Fruit fly (Drosophila melanogaster) whole organism, wandering third instar larva: Measurements from ENCODE around the gene CecA2.

Experiments used
- Abd-B ChIP-seq: fragments of >200 bp; optimal IDR thresholded peaks from 2 replicates; lab custom pipeline; 2017; ENCODE audit warnings: missing biosample characterization, missing genetic modification characterization
- CG9705 ChIP-seq: fragments of 200-800 bp; sonication (Bioruptor generic); optimal IDR thresholded peaks from 2 replicates; lab custom pipeline; 2018; ENCODE audit warnings: missing biosample characterization, mild to moderate bottlenecking, missing genetic modification characterization
- Dfd ChIP-seq: fragments of >200 bp; optimal IDR thresholded peaks from 2 replicates; lab custom pipeline; 2017; ENCODE audit warnings: missing biosample characterization, missing genetic modification characterization
- Dif ChIP-seq: fragments of 200-275, 200-300 bp; sonication (Bioruptor generic); optimal IDR thresholded peaks from 2 replicates; lab custom pipeline; 2018; ENCODE audit warnings: missing biosample characterization, missing genetic modification characterization; ENCODE audit not compliant: partially characterized antibody
- GATAd ChIP-seq: sonication (Bioruptor generic); optimal IDR thresholded peaks from 2 replicates; lab custom pipeline; 2016; ENCODE audit warnings: missing biosample characterization, missing genetic modification characterization
- HLH106 ChIP-seq: fragments of 200-800 bp; optimal IDR thresholded peaks from 3 replicates; lab custom pipeline; 2019; ENCODE audit warnings: missing biosample characterization, mild to moderate bottlenecking, missing genetic modification characterization, moderate library complexity
- Hnf4 ChIP-seq: fragments of 200-800 bp; sonication (Bioruptor generic); optimal IDR thresholded peaks from 2 replicates; lab custom pipeline; 2016; ENCODE audit warnings: missing biosample characterization, mild to moderate bottlenecking, missing genetic modification characterization
- Hr78 ChIP-seq: fragments of >200 bp; optimal IDR thresholded peaks from 2 replicates; lab custom pipeline; 2017; ENCODE audit warnings: missing biosample characterization, missing genetic modification characterization
- Hr83 ChIP-seq: fragments of 200-300 bp; sonication (Bioruptor generic); optimal IDR thresholded peaks from 2 replicates; lab custom pipeline; 2016; ENCODE audit warnings: missing biosample characterization, mild to moderate bottlenecking, missing genetic modification characterization, moderate library complexity; ENCODE audit not compliant: poor library complexity, severe bottlenecking
- Jra ChIP-seq: sonication (Bioruptor generic); optimal IDR thresholded peaks from 2 replicates; lab custom pipeline; 2016; ENCODE audit warnings: missing biosample characterization, missing genetic modification characterization
- Mio ChIP-seq: sonication (Bioruptor generic); optimal IDR thresholded peaks from 2 replicates; lab custom pipeline; 2016; ENCODE audit warnings: missing biosample characterization, missing genetic modification characterization
- Myc ChIP-seq: fragments of >200 bp; optimal IDR thresholded peaks from 2 replicates; lab custom pipeline; 2017
- N ChIP-seq: fragments of >200 bp; optimal IDR thresholded peaks from 2 replicates; lab custom pipeline; 2018; ENCODE audit warnings: missing biosample characterization, missing external identifiers, missing genetic modification characterization
- Rel ChIP-seq, 2 experiments: fragments of 200-800 bp; sonication (Bioruptor generic) in 1 of 2; optimal IDR thresholded peaks; 2 replicates in 1 of 2; 3 replicates in 1 of 2; lab custom pipeline; 2016 to 2019; ENCODE audit warnings: mild to moderate bottlenecking in 2 of 2, missing biosample characterization in 2 of 2, missing genetic modification characterization in 2 of 2, moderate library complexity in 1 of 2
- Sp1 ChIP-seq: fragments of 200-800 bp; sonication (Bioruptor generic); optimal IDR thresholded peaks from 3 replicates; lab custom pipeline; 2019; ENCODE audit warnings: missing biosample characterization, mild to moderate bottlenecking, missing genetic modification characterization, moderate library complexity
- Vsx2 ChIP-seq: fragments of 200-300, 225-300 bp; sonication (Bioruptor generic); optimal IDR thresholded peaks from 2 replicates; lab custom pipeline; 2018; ENCODE audit warnings: missing biosample characterization, missing genetic modification characterization; ENCODE audit not compliant: partially characterized antibody
- br ChIP-seq: fragments of 200-800 bp; sonication (Bioruptor generic); optimal IDR thresholded peaks from 2 replicates; lab custom pipeline; 2016; ENCODE audit warnings: missing biosample characterization, missing genetic modification characterization
- brk ChIP-seq: fragments of 200-800 bp; sonication (Bioruptor generic); optimal IDR thresholded peaks from 2 replicates; lab custom pipeline; 2016; ENCODE audit warnings: missing biosample characterization, mild to moderate bottlenecking, missing genetic modification characterization
- dl ChIP-seq, 2 experiments: fragments of 175-275, 200-275 bp in 1 of 2; fragments of 200-275 bp in 1 of 2; sonication (Bioruptor generic); optimal IDR thresholded peaks; lab custom pipeline; 2018; ENCODE audit warnings: mild to moderate bottlenecking in 2 of 2, missing biosample characterization in 2 of 2, missing genetic modification characterization in 2 of 2, moderate library complexity in 2 of 2; ENCODE audit not compliant: partially characterized antibody in 2 of 2, insufficient read depth in 1 of 2
- dmrt93B ChIP-seq: fragments of 200-800 bp; sonication (Bioruptor generic); optimal IDR thresholded peaks from 2 replicates; lab custom pipeline; 2018; ENCODE audit warnings: missing biosample characterization, mild to moderate bottlenecking, missing genetic modification characterization
- dsf ChIP-seq: sonication (Bioruptor generic); optimal IDR thresholded peaks from 2 replicates; lab custom pipeline; 2016; ENCODE audit warnings: missing biosample characterization, missing genetic modification characterization, borderline replicate concordance
- foxo ChIP-seq, 2 experiments: fragments of 200-800 bp; sonication (Bioruptor generic); optimal IDR thresholded peaks; 2 replicates in 1 of 2; 3 replicates in 1 of 2; lab custom pipeline; 2016 to 2017; ENCODE audit warnings: missing biosample characterization in 2 of 2, missing genetic modification characterization in 2 of 2
- fru ChIP-seq: fragments of 200-800 bp; sonication (Bioruptor generic); optimal IDR thresholded peaks from 3 replicates; lab custom pipeline; 2016; ENCODE audit warnings: missing biosample characterization, mild to moderate bottlenecking, missing genetic modification characterization
- h ChIP-seq: fragments of 200-800 bp; sonication (Bioruptor generic); optimal IDR thresholded peaks from 3 replicates; lab custom pipeline; 2016; ENCODE audit warnings: missing biosample characterization, mild to moderate bottlenecking, missing genetic modification characterization
- jim ChIP-seq: fragments of 175-275, 200-325 bp; sonication (Bioruptor generic); optimal IDR thresholded peaks from 2 replicates; lab custom pipeline; 2016; ENCODE audit warnings: missing biosample characterization, mild to moderate bottlenecking, missing genetic modification characterization
- lola ChIP-seq: fragments of >200 bp; optimal IDR thresholded peaks from 2 replicates; lab custom pipeline; 2017; ENCODE audit warnings: missing biosample characterization, missing genetic modification characterization
- pan ChIP-seq: fragments of >200 bp; optimal IDR thresholded peaks from 2 replicates; lab custom pipeline; 2017
- psq ChIP-seq: fragments of 200-800 bp; sonication (Bioruptor generic); optimal IDR thresholded peaks from 3 replicates; lab custom pipeline; 2017; ENCODE audit warnings: missing biosample characterization, mild to moderate bottlenecking, missing genetic modification characterization, moderate library complexity
- rgr ChIP-seq: fragments of 200-800 bp; sonication (Bioruptor generic); optimal IDR thresholded peaks from 3 replicates; lab custom pipeline; 2016; ENCODE audit warnings: missing biosample characterization, mild to moderate bottlenecking, missing genetic modification characterization
- sage ChIP-seq: fragments of 200-800 bp; sonication (Bioruptor generic); optimal IDR thresholded peaks from 2 replicates; lab custom pipeline; 2016; ENCODE audit warnings: missing biosample characterization, mild to moderate bottlenecking, missing genetic modification characterization
- tai ChIP-seq: sonication (Bioruptor generic); optimal IDR thresholded peaks from 2 replicates; lab custom pipeline; 2016; ENCODE audit warnings: missing biosample characterization, missing genetic modification characterization
- usp ChIP-seq: fragments of >200 bp; optimal IDR thresholded peaks from 2 replicates; lab custom pipeline; 2017; ENCODE audit warnings: missing biosample characterization, missing genetic modification characterization
- woc ChIP-seq: sonication (Bioruptor generic); optimal IDR thresholded peaks from 2 replicates; lab custom pipeline; 2016; ENCODE audit warnings: missing biosample characterization, mild to moderate bottlenecking, missing genetic modification characterization

The CecA2 gene

DNA sequence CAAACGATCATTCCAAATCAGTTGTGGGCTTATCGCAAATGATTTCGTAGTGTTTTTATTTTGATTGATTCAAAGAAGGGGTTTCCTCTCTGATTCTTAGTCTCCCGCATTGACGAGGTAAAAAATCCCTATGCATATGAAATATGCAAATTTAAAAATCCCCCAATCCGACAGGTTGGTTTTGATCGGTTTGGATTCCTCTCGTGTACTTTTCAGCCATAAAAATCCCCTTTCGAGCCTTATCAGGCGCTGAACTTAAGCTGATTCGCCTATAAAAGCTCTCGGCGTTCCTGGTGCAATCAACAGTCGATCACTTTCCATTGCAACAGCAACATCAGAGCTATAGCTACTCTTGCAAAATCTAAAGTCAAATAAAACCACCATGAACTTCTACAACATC is at the start of gene CecA2:
Gene CecA2, plus strand, starts transcription at position 301 of the 400 bp plus-strand sequence.
- TF ChIP-seq dl (GFP tag; optimal IDR thresholded peaks at IDR 0.05; lab: Kevin White, UChicago; ENCODE audit: insufficient read depth in 1 of 2, partially characterized antibody in 2 of 2): no peak
- no peak for TF ChIP-seq brk (GFP tag; lab: Kevin White, UChicago)
- no peak for TF ChIP-seq Hnf4 (GFP tag; lab: Kevin White, UChicago)
- no peak for TF ChIP-seq Rel (GFP tag; optimal IDR thresholded peaks at IDR 0.05; lab: Kevin White, UChicago)
- TF ChIP-seq Rel (tag; optimal IDR thresholded peaks at IDR 0.05; lab: Kevin White, UChicago): peak; percentile 72

DNA sequence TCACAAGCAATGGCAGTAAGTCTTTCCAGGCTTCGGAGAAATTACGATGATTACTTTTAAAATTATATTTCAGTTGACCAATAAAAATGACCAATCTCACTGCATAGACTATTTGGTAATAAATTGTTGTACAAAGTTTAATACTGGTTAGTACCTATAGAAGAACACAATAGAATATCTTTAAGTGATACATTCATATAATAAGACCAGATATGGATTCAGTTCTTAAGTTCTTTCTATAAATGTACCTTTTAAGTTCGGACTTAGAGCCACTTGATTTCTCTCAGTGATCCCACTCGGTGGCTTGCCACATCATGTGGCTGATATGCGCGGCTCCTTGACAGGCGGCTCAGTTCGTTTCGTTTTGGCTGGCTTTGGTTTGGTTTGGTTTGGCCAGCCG is 48.7 kb upstream of the CecA2 start:
- TF ChIP-seq dl (GFP tag; optimal IDR thresholded peaks at IDR 0.05; lab: Kevin White, UChicago; ENCODE audit: insufficient read depth in 1 of 2, partially characterized antibody in 2 of 2): no peak
- TF ChIP-seq Rel (GFP tag; optimal IDR thresholded peaks at IDR 0.05; lab: Kevin White, UChicago): no peak
- no peak for TF ChIP-seq Rel (tag; optimal IDR thresholded peaks at IDR 0.05; lab: Kevin White, UChicago)
- TF ChIP-seq Hr83 (GFP tag; lab: Kevin White, UChicago): no peak
- no peak for TF ChIP-seq Dif (GFP tag; lab: Kevin White, UChicago)
- no peak for TF ChIP-seq Hr78
- no peak for TF ChIP-seq Vsx2 (GFP tag; lab: Kevin White, UChicago)
- no peak for TF ChIP-seq N (GFP tag; lab: Kevin White, UChicago)
- TF ChIP-seq, all 38 proteins: peak for 0

DNA sequence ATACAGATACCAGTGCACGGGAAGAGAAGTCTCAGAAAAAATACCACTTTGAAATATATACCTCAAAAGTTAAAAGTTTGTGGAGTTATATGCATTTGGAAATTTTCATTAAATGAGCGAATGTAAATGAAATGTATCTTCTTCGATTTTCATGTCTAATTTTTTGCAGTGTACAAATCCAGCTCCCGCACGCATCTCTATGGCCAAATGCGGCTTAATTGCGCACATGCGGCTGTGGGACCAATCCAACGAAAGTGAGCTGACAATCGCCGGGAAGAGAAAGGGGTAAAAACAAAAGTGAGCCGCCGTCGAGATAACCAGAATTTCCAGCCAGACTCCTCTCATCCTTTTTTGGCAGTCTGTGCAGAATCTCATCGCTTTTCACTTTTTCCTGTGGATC is 47.8 kb upstream of the CecA2 start:
- peak; percentile 15 for TF ChIP-seq fru (GFP tag; lab: Kevin White, UChicago)
- TF ChIP-seq GATAd (GFP tag; lab: Kevin White, UChicago): no peak
- TF ChIP-seq h: peak; percentile 15
- peak in 1 of 2 experiments; percentile 22 for TF ChIP-seq foxo (GFP tag; optimal IDR thresholded peaks at IDR 0.05; lab: Kevin White, UChicago)

DNA sequence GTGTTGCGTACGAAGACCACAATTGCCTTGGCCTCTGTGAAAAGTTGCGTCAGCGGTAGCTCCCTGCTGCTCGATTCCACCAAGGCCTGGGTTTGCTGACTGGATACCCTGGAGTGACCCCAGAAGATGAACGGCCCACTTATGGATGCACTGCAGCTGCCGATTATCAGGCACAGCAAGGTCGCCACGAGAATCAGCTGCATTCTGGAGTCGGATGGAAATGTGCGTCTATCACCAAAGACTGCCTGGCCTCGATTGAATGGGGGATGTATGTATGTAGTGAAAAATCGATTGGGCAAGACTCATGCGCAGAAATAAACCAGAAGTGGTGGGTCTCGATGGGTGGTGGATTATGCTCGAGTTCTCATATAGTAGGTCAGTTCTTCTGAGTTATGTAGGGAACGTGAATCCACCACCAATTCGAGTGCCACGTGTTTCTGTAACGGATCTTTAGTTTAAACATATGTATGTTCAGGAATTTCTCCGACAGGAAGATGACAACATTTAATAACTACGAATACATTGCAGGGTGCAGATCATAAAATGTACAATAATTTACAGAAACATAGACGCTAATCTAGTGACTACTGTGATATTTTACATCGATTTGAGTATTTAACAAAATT is 45.7 kb upstream of the CecA2 start, which contains the start of gene VhaAC45RP:
Gene VhaAC45RP, minus strand, starts transcription at position 261 of the 626 bp plus-strand sequence.
- TF ChIP-seq rgr (GFP tag; lab: Kevin White, UChicago) (no peak), Abd-B (GFP tag; lab: Kevin White, UChicago) (no peak), h (no peak), Hnf4 (GFP tag; lab: Kevin White, UChicago) (no peak), Sp1 (GFP tag; lab: Kevin White, UChicago) (no peak), GATAd (GFP tag; lab: Kevin White, UChicago) (no peak), Rel (GFP tag; optimal IDR thresholded peaks at IDR 0.05; lab: Kevin White, UChicago) (no peak), Rel (tag; optimal IDR thresholded peaks at IDR 0.05; lab: Kevin White, UChicago) (no peak), Mio (GFP tag; lab: Kevin White, UChicago) (no peak), pan (lab: Kevin White, UChicago) (no peak), Hr78 (no peak), Dif (GFP tag; lab: Kevin White, UChicago) (no peak), dsf (GFP tag; lab: Kevin White, UChicago) (no peak), br (GFP tag; lab: Kevin White, UChicago) (no peak), usp (GFP tag; lab: Kevin White, UChicago) (no peak)

DNA sequence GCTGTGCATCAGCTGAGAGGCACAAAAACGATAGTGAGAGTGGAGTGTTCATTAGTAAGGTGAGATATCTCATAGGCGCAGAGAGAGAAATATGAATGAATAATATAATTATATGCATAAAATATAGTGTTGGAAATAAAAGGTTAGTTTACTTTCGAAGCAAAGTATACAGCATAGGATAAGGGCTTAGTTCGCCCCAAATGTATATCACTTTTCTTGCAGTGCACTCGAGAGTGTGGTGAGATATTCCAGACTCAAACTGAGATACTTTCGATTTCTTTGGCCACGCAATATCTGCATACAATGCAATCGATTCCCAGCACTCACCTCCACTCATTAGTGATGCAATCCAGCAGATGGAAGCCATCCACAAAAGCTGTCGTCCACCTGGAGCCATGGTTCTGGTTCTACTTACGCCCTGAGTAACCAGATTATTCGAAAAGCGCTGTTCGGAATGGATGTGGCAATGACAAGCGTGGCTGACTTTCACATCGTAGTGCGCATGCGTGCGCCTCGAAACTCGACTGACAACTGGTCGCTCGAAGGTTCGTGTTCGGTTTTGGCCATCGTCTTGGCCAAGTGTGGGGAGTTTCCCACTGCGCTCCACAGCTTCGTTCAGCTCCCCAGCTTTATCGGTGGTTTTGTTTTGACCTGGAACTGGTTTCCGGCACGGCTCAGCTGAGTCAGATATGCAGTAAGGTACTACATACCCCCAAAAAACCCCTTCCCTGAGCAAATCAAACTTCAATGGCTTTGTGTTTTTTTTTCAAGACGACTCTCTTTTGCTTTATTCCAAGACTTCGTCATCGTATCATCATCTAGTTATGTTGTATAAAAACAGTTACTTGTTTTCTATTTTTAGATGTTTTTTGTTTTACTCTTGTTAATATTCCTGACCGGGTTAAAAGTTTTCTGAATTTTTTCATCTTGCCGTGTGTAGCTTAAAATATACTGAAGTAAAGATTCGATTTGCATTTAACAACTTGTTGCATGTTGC is 41.0 kb upstream of the CecA2 start, which contains the start of gene Rsod:
Gene Rsod, minus strand, starts transcription at position 537 of the 997 bp plus-strand sequence.
- TF ChIP-seq psq (GFP tag; lab: Kevin White, UChicago) (peak; percentile 91), CG9705 (no peak), foxo (GFP tag; optimal IDR thresholded peaks at IDR 0.05; lab: Kevin White, UChicago) (peak in 1 of 2 experiments; percentile 89), jim (GFP tag; lab: Kevin White, UChicago) (no peak), tai (GFP tag; lab: Kevin White, UChicago) (no peak), h (peak; percentile 80), br (GFP tag; lab: Kevin White, UChicago) (peak; percentile 70), lola (GFP tag; lab: Kevin White, UChicago) (no peak), brk (GFP tag; lab: Kevin White, UChicago) (no peak), Hnf4 (GFP tag; lab: Kevin White, UChicago) (peak; percentile 75), GATAd (GFP tag; lab: Kevin White, UChicago) (no peak), Mio (GFP tag; lab: Kevin White, UChicago) (no peak), Myc (lab: Kevin White, UChicago) (no peak), Hr83 (GFP tag; lab: Kevin White, UChicago) (peak; percentile 32), Jra (GFP tag; lab: Kevin White, UChicago) (peak; percentile 13), Abd-B (GFP tag; lab: Kevin White, UChicago) (no peak), Hr78 (no peak), fru (GFP tag; lab: Kevin White, UChicago) (peak; percentile 80), dmrt93B (GFP tag; lab: Kevin White, UChicago) (peak; percentile 53), sage (GFP tag; lab: Kevin White, UChicago) (peak; percentile 59), Dif (GFP tag; lab: Kevin White, UChicago) (peak; percentile 43), woc (peak; percentile 73), HLH106 (peak; percentile 86), Dfd (no peak), dsf (GFP tag; lab: Kevin White, UChicago) (peak; percentile 4), Vsx2 (GFP tag; lab: Kevin White, UChicago) (peak; percentile 40), Rel (GFP tag; optimal IDR thresholded peaks at IDR 0.05; lab: Kevin White, UChicago) (peak; percentile 43), Rel (tag; optimal IDR thresholded peaks at IDR 0.05; lab: Kevin White, UChicago) (no peak)
